Fruit fly (Drosophila melanogaster) whole organism, embryonic: ENCODE measurements around the gene Cpr.
A peak's percentile ranks its signal among the peaks of the same experiment; 100 is the strongest.

Experiments
- Asciz ChIP-seq: fragments of 200-800 bp; sonication (Bioruptor generic); optimal IDR thresholded peaks from 2 replicates; lab custom pipeline; 2017; ENCODE audit warnings: missing biosample characterization, mild to moderate bottlenecking, missing genetic modification characterization, missing genetic modification reagents
- C15 ChIP-seq: fragments of 200-800 bp; sonication (Bioruptor generic); IDR thresholded peaks from 3 replicates; pipeline ENCODE4 v1.3.6; 2022; ENCODE audit warnings: missing biosample characterization, missing genetic modification characterization
- CG12391 ChIP-seq: fragments of 200-800 bp; sonication (Bioruptor generic); optimal IDR thresholded peaks from 3 replicates; lab custom pipeline; 2018; ENCODE audit warnings: missing biosample characterization, mild to moderate bottlenecking, missing genetic modification characterization, moderate library complexity
- CG12659 ChIP-seq: fragments of 200-800 bp; sonication (Bioruptor generic); optimal IDR thresholded peaks from 3 replicates; lab custom pipeline; 2017; ENCODE audit warnings: mild to moderate bottlenecking, missing biosample characterization, missing genetic modification reagents, missing genetic modification characterization
- CG15011 ChIP-seq: fragments of 200-800 bp; sonication (Bioruptor generic); optimal IDR thresholded peaks from 3 replicates; lab custom pipeline; 2018; ENCODE audit warnings: missing biosample characterization, mild to moderate bottlenecking, missing genetic modification characterization
- CG17829 ChIP-seq: fragments of 200-800 bp; optimal IDR thresholded peaks from 2 replicates; lab custom pipeline; 2019; ENCODE audit warnings: missing biosample characterization, mild to moderate bottlenecking, missing genetic modification characterization, moderate library complexity
- CG18619 ChIP-seq: fragments of 200-800 bp; sonication (Bioruptor generic); optimal IDR thresholded peaks from 3 replicates; lab custom pipeline; 2017; ENCODE audit warnings: missing biosample characterization, mild to moderate bottlenecking, missing genetic modification characterization
- CG18764 ChIP-seq: fragments of 200-800 bp; sonication (Bioruptor generic); optimal IDR thresholded peaks from 3 replicates; lab custom pipeline; 2016; ENCODE audit warnings: missing biosample characterization, missing genetic modification characterization
- CG2199 ChIP-seq: fragments of 200-800 bp; sonication (Bioruptor generic); IDR thresholded peaks from 3 replicates; pipeline ENCODE4 v1.3.6; 2022; ENCODE audit warnings: missing biosample characterization, missing genetic modification characterization
- CG2678 ChIP-seq: fragments of 200-800 bp; sonication (Bioruptor generic); optimal IDR thresholded peaks from 3 replicates; lab custom pipeline; 2019; ENCODE audit warnings: missing biosample characterization, mild to moderate bottlenecking, missing genetic modification characterization, moderate library complexity
- CG31365 ChIP-seq: fragments of 200-800 bp; sonication (Bioruptor generic); optimal IDR thresholded peaks from 2 replicates; lab custom pipeline; 2018; ENCODE audit warnings: missing biosample characterization, mild to moderate bottlenecking, missing genetic modification characterization
- CG4282 ChIP-seq: fragments of 200-800 bp; sonication (Bioruptor generic); optimal IDR thresholded peaks from 2 replicates; lab custom pipeline; 2016; ENCODE audit warnings: missing biosample characterization, missing genetic modification characterization
- CG4820 ChIP-seq: fragments of 200-800 bp; sonication (Bioruptor generic); optimal IDR thresholded peaks from 3 replicates; lab custom pipeline; 2016; ENCODE audit warnings: missing biosample characterization, missing genetic modification characterization
- CG6254 ChIP-seq: fragments of 200-800 bp; sonication (Bioruptor generic); optimal IDR thresholded peaks from 3 replicates; lab custom pipeline; 2017; ENCODE audit warnings: mild to moderate bottlenecking, missing biosample characterization, missing genetic modification reagents, missing genetic modification characterization
- CG8281 ChIP-seq: fragments of 200-800 bp; sonication (Bioruptor generic); optimal IDR thresholded peaks from 2 replicates; lab custom pipeline; 2018; ENCODE audit warnings: missing biosample characterization, mild to moderate bottlenecking, missing genetic modification characterization, moderate library complexity
- Deaf1 ChIP-seq: fragments of 200-800 bp; optimal IDR thresholded peaks from 3 replicates; lab custom pipeline; 2019; ENCODE audit warnings: missing biosample characterization, mild to moderate bottlenecking, missing genetic modification characterization, moderate library complexity
- E2f1 ChIP-seq: fragments of 200-800 bp; sonication (Bioruptor generic); IDR thresholded peaks from 2 replicates; pipeline ENCODE4 v1.3.6; 2022; ENCODE audit warnings: missing biosample characterization, missing genetic modification characterization
- ERR ChIP-seq: fragments of 200-800 bp; sonication (Bioruptor generic); optimal IDR thresholded peaks from 2 replicates; lab custom pipeline; 2016; ENCODE audit warnings: missing biosample characterization, missing genetic modification characterization
- Ets97D ChIP-seq: fragments of 200-800 bp; sonication (Bioruptor generic); optimal IDR thresholded peaks from 3 replicates; lab custom pipeline; 2016; ENCODE audit warnings: missing biosample characterization, missing genetic modification characterization
- Fer2 ChIP-seq: fragments of 200-800 bp; sonication (Bioruptor generic); optimal IDR thresholded peaks from 2 replicates; lab custom pipeline; 2018; ENCODE audit warnings: missing biosample characterization, mild to moderate bottlenecking, missing genetic modification characterization, moderate library complexity
- Hr39 ChIP-seq: fragments of >200 bp; optimal IDR thresholded peaks from 2 replicates; lab custom pipeline; 2017
- Hr51 ChIP-seq, 2 experiments: fragments of 200-800 bp; sonication (Bioruptor generic); optimal IDR thresholded peaks; 2 replicates in 1 of 2; 3 replicates in 1 of 2; lab custom pipeline; 2016 to 2018; ENCODE audit warnings: missing biosample characterization in 2 of 2, missing genetic modification characterization in 2 of 2, mild to moderate bottlenecking in 1 of 2, moderate library complexity in 1 of 2
- MBD-R2 ChIP-seq: fragments of 200-800 bp; sonication (Bioruptor generic); IDR thresholded peaks from 2 replicates; pipeline ENCODE4 v1.3.6; 2022; ENCODE audit warnings: missing biosample characterization, missing genetic modification characterization
- Mad ChIP-seq: fragments of 200-800 bp; sonication (Bioruptor generic); optimal IDR thresholded peaks from 2 replicates; lab custom pipeline; 2016; ENCODE audit warnings: missing biosample characterization, missing genetic modification characterization
- NC2α ChIP-seq: fragments of 200-800 bp; sonication (Bioruptor generic); optimal IDR thresholded peaks from 2 replicates; lab custom pipeline; 2016; ENCODE audit warnings: missing biosample characterization, missing genetic modification characterization
- NfI ChIP-seq: fragments of 200-800 bp; sonication (Bioruptor generic); optimal IDR thresholded peaks from 3 replicates; lab custom pipeline; 2018; ENCODE audit warnings: missing biosample characterization, mild to moderate bottlenecking, missing genetic modification characterization, moderate library complexity
- Six4 ChIP-seq: fragments of 200-800 bp; sonication (Bioruptor generic); optimal IDR thresholded peaks from 2 replicates; lab custom pipeline; 2016; ENCODE audit warnings: missing biosample characterization, missing genetic modification characterization
- Sry-β ChIP-seq: fragments of 200-800 bp; sonication (Bioruptor generic); optimal IDR thresholded peaks from 2 replicates; lab custom pipeline; 2018; ENCODE audit warnings: missing biosample characterization, mild to moderate bottlenecking, missing genetic modification characterization, moderate library complexity
- Usf ChIP-seq: fragments of 200-800 bp; sonication (Bioruptor generic); optimal IDR thresholded peaks from 2 replicates; lab custom pipeline; 2017; ENCODE audit warnings: missing genotype, missing biosample characterization, missing genetic modification characterization
- al ChIP-seq: fragments of 200-800 bp; sonication (Bioruptor generic); IDR thresholded peaks from 2 replicates; pipeline ENCODE4 v1.3.6; 2022; ENCODE audit warnings: missing biosample characterization, missing genetic modification characterization
- ase ChIP-seq: fragments of 200-800 bp; sonication (Bioruptor generic); IDR thresholded peaks from 3 replicates; pipeline ENCODE4 v1.3.6; 2022; ENCODE audit warnings: missing biosample characterization, missing genetic modification characterization
- az2 ChIP-seq: fragments of 200-800 bp; sonication (Bioruptor generic); optimal IDR thresholded peaks from 3 replicates; lab custom pipeline; 2016; ENCODE audit warnings: missing biosample characterization, missing genetic modification characterization
- bsh ChIP-seq, 2 experiments: fragments of 200-800 bp; sonication (Bioruptor generic); optimal IDR thresholded peaks; 2 replicates each; lab custom pipeline; 2017 to 2018; ENCODE audit warnings: mild to moderate bottlenecking in 2 of 2, missing biosample characterization in 2 of 2, missing genetic modification characterization in 2 of 2, moderate library complexity in 1 of 2
- chif ChIP-seq, 2 experiments: fragments of 200-800 bp; sonication (Bioruptor generic); optimal IDR thresholded peaks; 3 replicates each; lab custom pipeline; 2016; ENCODE audit warnings: missing biosample characterization in 2 of 2, missing genetic modification characterization in 2 of 2
- crol ChIP-seq: fragments of 200-800 bp; sonication (Bioruptor generic); IDR thresholded peaks from 2 replicates; pipeline ENCODE4 v1.3.6; 2022; ENCODE audit warnings: missing biosample characterization, missing genetic modification characterization
- ems ChIP-seq: fragments of 200-800 bp; sonication (Bioruptor generic); optimal IDR thresholded peaks from 3 replicates; lab custom pipeline; 2016; ENCODE audit warnings: missing biosample characterization, missing genetic modification characterization
- her ChIP-seq: fragments of 200-800 bp; sonication (Bioruptor generic); optimal IDR thresholded peaks from 2 replicates; lab custom pipeline; 2016; ENCODE audit warnings: missing biosample characterization, missing genetic modification characterization
- klu ChIP-seq: fragments of 200-800 bp; sonication (Bioruptor generic); IDR thresholded peaks from 2 replicates; pipeline ENCODE4 v1.3.6; 2022; ENCODE audit warnings: missing biosample characterization, missing genetic modification characterization
- knrl ChIP-seq: fragments of 200-800 bp; sonication (Bioruptor generic); IDR thresholded peaks from 3 replicates; pipeline ENCODE4 v1.3.6; 2022; ENCODE audit warnings: missing biosample characterization, missing genetic modification characterization; ENCODE audit not compliant: partially characterized antibody
- nerfin-1 ChIP-seq: fragments of 200-800 bp; sonication (Bioruptor generic); optimal IDR thresholded peaks from 3 replicates; lab custom pipeline; 2019; ENCODE audit warnings: missing biosample characterization, mild to moderate bottlenecking, missing genetic modification characterization, moderate library complexity
- p53 ChIP-seq: fragments of 200-800 bp; sonication (Bioruptor generic); optimal IDR thresholded peaks from 2 replicates; lab custom pipeline; 2016; ENCODE audit warnings: missing biosample characterization, missing genetic modification characterization
- pb ChIP-seq: fragments of 200-800 bp; sonication (Bioruptor generic); optimal IDR thresholded peaks from 3 replicates; lab custom pipeline; 2016; ENCODE audit warnings: missing biosample characterization, missing genetic modification characterization
- schlank ChIP-seq: fragments of 200-800 bp; sonication (Bioruptor generic); optimal IDR thresholded peaks from 2 replicates; lab custom pipeline; 2018; ENCODE audit warnings: missing biosample characterization, mild to moderate bottlenecking, missing genetic modification characterization
- slou ChIP-seq: fragments of 200-800 bp; sonication (Bioruptor generic); optimal IDR thresholded peaks from 3 replicates; lab custom pipeline; 2016; ENCODE audit warnings: missing biosample characterization, missing genetic modification characterization
- tgo ChIP-seq: fragments of 200-800 bp; sonication (Bioruptor generic); IDR thresholded peaks from 3 replicates; pipeline ENCODE4 v1.3.6; 2022; ENCODE audit warnings: missing biosample characterization, missing genetic modification characterization
- toy ChIP-seq: fragments of 200-800 bp; sonication (Bioruptor generic); IDR thresholded peaks from 2 replicates; pipeline ENCODE4 v1.3.6; 2022; ENCODE audit warnings: missing biosample characterization, missing genetic modification characterization
- trem ChIP-seq: fragments of 200-800 bp; optimal IDR thresholded peaks from 3 replicates; lab custom pipeline; 2019; ENCODE audit warnings: missing biosample characterization, mild to moderate bottlenecking, missing genetic modification characterization, moderate library complexity
- trh ChIP-seq: fragments of 200-800 bp; sonication (Bioruptor generic); optimal IDR thresholded peaks from 2 replicates; lab custom pipeline; 2016; ENCODE audit warnings: missing biosample characterization, missing genetic modification characterization
- vnd ChIP-seq: fragments of 200-800 bp; sonication (Bioruptor generic); IDR thresholded peaks from 3 replicates; pipeline ENCODE4 v1.3.6; 2022; ENCODE audit warnings: missing biosample characterization, missing genetic modification characterization; ENCODE audit not compliant: partially characterized antibody
- wek ChIP-seq: fragments of 200-800 bp; sonication (Bioruptor generic); optimal IDR thresholded peaks from 3 replicates; lab custom pipeline; 2018; ENCODE audit warnings: missing biosample characterization, mild to moderate bottlenecking, missing genetic modification characterization, moderate library complexity

The Cpr gene

dm6 chr2L:6338367-6338975 lies at the start of gene Cpr, which contains the start of gene Pez:
Cpr (plus strand) TSS chr2L:6338836.
Pez (minus strand) TSS chr2L:6338671.
- no peak for TF ChIP-seq ems (GFP tag; lab: Kevin White, UChicago)
- TF ChIP-seq tgo (GFP tag; lab: Robert Waterston, UW): no peak
- TF ChIP-seq Usf: no peak
- no peak for TF ChIP-seq chif (GFP tag; optimal IDR thresholded peaks at IDR 0.05; lab: Kevin White, UChicago)
- TF ChIP-seq crol: peak; percentile 76
- TF ChIP-seq E2f1 (GFP tag; lab: Robert Waterston, UW): no peak
- TF ChIP-seq Hr39 (lab: Kevin White, UChicago): no peak
- TF ChIP-seq bsh (GFP tag; optimal IDR thresholded peaks at IDR 0.05; lab: Kevin White, UChicago): no peak
- no peak for TF ChIP-seq CG15011 (GFP tag; lab: Kevin White, UChicago)
- no peak for TF ChIP-seq nerfin-1 (tag; lab: Kevin White, UChicago)
- TF ChIP-seq CG2678 (tag; lab: Kevin White, UChicago): no peak
- TF ChIP-seq toy (GFP tag; lab: Robert Waterston, UW): no peak
- TF ChIP-seq Asciz (GFP tag; lab: Kevin White, UChicago): no peak
- TF ChIP-seq C15: 0 out of 3 replicates have a peak, but pooled peaks have one; percentile 25
- TF ChIP-seq ERR: no peak
- TF ChIP-seq pb (GFP tag; lab: Kevin White, UChicago): no peak
- no peak for TF ChIP-seq schlank
- peak; percentile 37 for TF ChIP-seq CG17829
- TF ChIP-seq MBD-R2 (GFP tag; lab: Robert Waterston, UW): peak; percentile 35; the same call in 1 of the 2 replicates
- peak; percentile 39 for TF ChIP-seq CG12391 (tag; lab: Kevin White, UChicago)
- TF ChIP-seq Hr51 (GFP tag; optimal IDR thresholded peaks at IDR 0.05; lab: Kevin White, UChicago): no peak
- TF ChIP-seq NfI: peak; percentile 26
- TF ChIP-seq her (GFP tag; lab: Kevin White, UChicago): peak; percentile 60
- no peak for TF ChIP-seq p53 (GFP tag; lab: Kevin White, UChicago)
- peak; percentile 15 for TF ChIP-seq trh (GFP tag; lab: Kevin White, UChicago)
- TF ChIP-seq CG12659 (GFP tag; lab: Kevin White, UChicago): peak; percentile 74
- TF ChIP-seq CG4282 (GFP tag; lab: Kevin White, UChicago): peak; percentile 13
- TF ChIP-seq CG8281 (tag; lab: Kevin White, UChicago): no peak
- TF ChIP-seq CG18764 (GFP tag; lab: Kevin White, UChicago): peak; percentile 25
- TF ChIP-seq Sry-β (GFP tag; lab: Kevin White, UChicago): no peak
- peak; percentile 10 for TF ChIP-seq NC2α (GFP tag; lab: Kevin White, UChicago)
- TF ChIP-seq Six4 (GFP tag; lab: Kevin White, UChicago): no peak
- TF ChIP-seq slou (GFP tag; lab: Kevin White, UChicago): no peak
- peak; percentile 45 for TF ChIP-seq CG18619 (GFP tag; lab: Kevin White, UChicago)
- TF ChIP-seq Fer2 (tag; lab: Kevin White, UChicago): no peak
- no peak for TF ChIP-seq Deaf1
- no peak for TF ChIP-seq CG31365 (tag; lab: Kevin White, UChicago)
- TF ChIP-seq vnd (GFP tag; lab: Robert Waterston, UW): peak; percentile 74
- TF ChIP-seq klu (GFP tag; lab: Robert Waterston, UW): no peak
- TF ChIP-seq al: peak; percentile 10; the same call in 1 of the 2 replicates
- TF ChIP-seq az2 (GFP tag; lab: Kevin White, UChicago): no peak
- peak; percentile 77 for TF ChIP-seq Ets97D (GFP tag; lab: Kevin White, UChicago)
- no peak for TF ChIP-seq wek
- TF ChIP-seq CG2199: no peak
- TF ChIP-seq ase: 0 out of 3 replicates have a peak, but pooled peaks have one; percentile 10
- TF ChIP-seq CG6254: no peak
- peak; percentile 16 for TF ChIP-seq CG4820 (GFP tag; lab: Kevin White, UChicago)
- no peak for TF ChIP-seq trem (tag; lab: Kevin White, UChicago)
- peak; percentile 20 for TF ChIP-seq Mad (GFP tag; lab: Kevin White, UChicago)
- TF ChIP-seq knrl (GFP tag; lab: Robert Waterston, UW): peak; percentile 76; the same call in 2 of the 3 replicates
